Fruit fly (Drosophila melanogaster): ENCODE results near the gene CG13113.
A peak's percentile ranks its signal among the peaks of the same experiment; 100 is the strongest.

- peak; percentile 92 for TF ChIP-seq CG12768 (GFP tag; optimal IDR thresholded peaks at IDR 0.05)
- peak; percentile 65 for TF ChIP-seq toe (GFP tag; optimal IDR thresholded peaks at IDR 0.05)
- TF ChIP-seq Clk (GFP tag; optimal IDR thresholded peaks at IDR 0.05): peak; percentile 81
- peak; percentile 91 for TF ChIP-seq CG7101 (tag; optimal IDR thresholded peaks at IDR 0.05)
- TF ChIP-seq pad (GFP tag; optimal IDR thresholded peaks at IDR 0.05): peak; percentile 88
- TF ChIP-seq kay (GFP tag; ENCODE audit: borderline replicate concordance): peak; percentile 89
- peak; percentile 73 for TF ChIP-seq CG1620 (GFP tag; optimal IDR thresholded peaks at IDR 0.05)
- TF ChIP-seq CG33017 (tag; optimal IDR thresholded peaks at IDR 0.05): peak; percentile 93
- TF ChIP-seq Mnt (GFP tag; optimal IDR thresholded peaks at IDR 0.05): peak; percentile 98
- TF ChIP-seq CG5204 (GFP tag; optimal IDR thresholded peaks at IDR 0.05): peak; percentile 86
- peak; percentile 87 for TF ChIP-seq Crg-1 (GFP tag; optimal IDR thresholded peaks at IDR 0.05)
- TF ChIP-seq CG7045 (GFP tag; optimal IDR thresholded peaks at IDR 0.05): peak; percentile 93
- peak; percentile 96 for TF ChIP-seq cic (GFP tag; optimal IDR thresholded peaks at IDR 0.05)
Measured at dm6 chr2L:9569588-9570434, 25.8 kb downstream of the CG13113 start.
